Worm (Caenorhabditis elegans): Measurements from ENCODE around the gene osm-8.

The osm-8 gene

ce11 chrII:7605306-7605705 lies at the start of gene osm-8:
TSS of gene osm-8 (minus strand) at chrII:7605406.
- TF ChIP-seq mec-3 (tag; optimal IDR thresholded peaks at IDR 0.05; ENCODE audit: borderline replicate concordance) (no peak), hlh-8 (tag; optimal IDR thresholded peaks at IDR 0.05) (no peak), fkh-6 (tag; optimal IDR thresholded peaks at IDR 0.05) (no peak), tbx-7 (tag; optimal IDR thresholded peaks at IDR 0.05) (no peak), F13H6.1 (tag; optimal IDR thresholded peaks at IDR 0.05) (no peak)

- TF ChIP-seq dmd-4 (tag; optimal IDR thresholded peaks at IDR 0.05; ENCODE audit: borderline replicate concordance) (no peak), ceh-18 (tag; optimal IDR thresholded peaks at IDR 0.05) (peak; percentile 16), ceh-30 (tag; optimal IDR thresholded peaks at IDR 0.05) (no peak), rnt-1 (tag; optimal IDR thresholded peaks at IDR 0.05) (no peak)
Observed at ce11 chrII:7651171-7651570, 46.0 kb upstream of the osm-8 start, which contains the start of gene pde-4. TSS of gene pde-4 (minus strand) at chrII:7651246.

ce11 chrII:7643214-7643613 lies 38.0 kb upstream of the osm-8 start:
- TF ChIP-seq che-1 (tag; optimal IDR thresholded peaks at IDR 0.05) (no peak), tbx-7 (tag; optimal IDR thresholded peaks at IDR 0.05) (no peak), pax-1 (tag; optimal IDR thresholded peaks at IDR 0.05) (no peak), eyg-1 (tag; optimal IDR thresholded peaks at IDR 0.05) (no peak), ceh-14 (tag; optimal IDR thresholded peaks at IDR 0.05) (no peak), dmd-4 (tag; optimal IDR thresholded peaks at IDR 0.05; ENCODE audit: borderline replicate concordance) (no peak), fkh-6 (tag; optimal IDR thresholded peaks at IDR 0.05) (no peak), hlh-6 (tag; optimal IDR thresholded peaks at IDR 0.05) (no peak), ceh-45 (GFP tag; IDR thresholded peaks at IDR 0.05) (no peak), ceh-22 (tag; optimal IDR thresholded peaks at IDR 0.05) (no peak), ceh-31 (tag; optimal IDR thresholded peaks at IDR 0.05) (no peak), odd-2 (tag; optimal IDR thresholded peaks at IDR 0.05) (no peak), fkh-10 (GFP tag; optimal IDR thresholded peaks at IDR 0.05) (no peak)

- TF ChIP-seq nfya-1 (tag; optimal IDR thresholded peaks at IDR 0.05) (peak; percentile 67), F13H6.1 (tag; optimal IDR thresholded peaks at IDR 0.05) (peak; percentile 61), pha-4 (tag; optimal IDR thresholded peaks at IDR 0.05) (no peak), rnt-1 (tag; optimal IDR thresholded peaks at IDR 0.05) (peak; percentile 67), tbx-7 (tag; optimal IDR thresholded peaks at IDR 0.05) (no peak), hlh-15 (tag; optimal IDR thresholded peaks at IDR 0.05) (no peak), ets-4 (tag; optimal IDR thresholded peaks at IDR 0.05) (no peak), ceh-45 (GFP tag; IDR thresholded peaks at IDR 0.05) (no peak), ceh-48 (tag; optimal IDR thresholded peaks at IDR 0.05) (no peak), nhr-232 (tag; optimal IDR thresholded peaks at IDR 0.05) (no peak), eyg-1 (tag; optimal IDR thresholded peaks at IDR 0.05) (no peak), ceh-19 (GFP tag; optimal IDR thresholded peaks at IDR 0.05) (peak; percentile 10), elt-2 (tag; optimal IDR thresholded peaks at IDR 0.05) (no peak), pat-9 (tag; optimal IDR thresholded peaks at IDR 0.05) (no peak), ceh-22 (tag; optimal IDR thresholded peaks at IDR 0.05) (no peak), syd-9 (tag; optimal IDR thresholded peaks at IDR 0.05) (no peak), C08G9.2 (tag; optimal IDR thresholded peaks at IDR 0.05) (no peak), unc-3 (GFP tag; conservative IDR thresholded peaks at IDR 0.05) (no peak), unc-3 (tag; optimal IDR thresholded peaks at IDR 0.05) (peak; percentile 5), ceh-14 (tag; optimal IDR thresholded peaks at IDR 0.05) (no peak), zip-5 (tag; optimal IDR thresholded peaks at IDR 0.05) (no peak), sox-4 (tag; optimal IDR thresholded peaks at IDR 0.05) (no peak), sox-2 (GFP tag; IDR thresholded peaks at IDR 0.05) (no peak), ahr-1 (tag; optimal IDR thresholded peaks at IDR 0.05) (no peak), ceh-2 (tag; optimal IDR thresholded peaks at IDR 0.05) (no peak), ceh-34 (tag; optimal IDR thresholded peaks at IDR 0.05) (peak; percentile 74), ceh-24 (tag; optimal IDR thresholded peaks at IDR 0.05) (no peak), ref-2 (tag; optimal IDR thresholded peaks at IDR 0.05) (no peak), madf-2 (tag; optimal IDR thresholded peaks at IDR 0.05) (no peak), pax-1 (tag; optimal IDR thresholded peaks at IDR 0.05) (no peak), dve-1 (tag; optimal IDR thresholded peaks at IDR 0.05) (no peak), pqm-1 (tag; optimal IDR thresholded peaks at IDR 0.05) (peak; percentile 2), odd-2 (tag; optimal IDR thresholded peaks at IDR 0.05) (no peak), fkh-6 (tag; optimal IDR thresholded peaks at IDR 0.05) (no peak), hlh-13 (GFP tag; optimal IDR thresholded peaks at IDR 0.05) (no peak), gmeb-2 (tag; optimal IDR thresholded peaks at IDR 0.05) (no peak), ceh-30 (tag; optimal IDR thresholded peaks at IDR 0.05) (no peak)
Observed at ce11 chrII:7642016-7642653, 36.9 kb upstream of the osm-8 start.

Data from whole organism, late embryonic.